Fruit fly (Drosophila melanogaster) ovary, adult (tissue): ENCODE data around the gene ohgt.

Source experiments
- CG17801 ChIP-seq: fragments of 200-800 bp; optimal IDR thresholded peaks from 2 replicates; lab custom pipeline; 2019; ENCODE audit warnings: missing biosample characterization, mild to moderate bottlenecking, missing genetic modification characterization, moderate library complexity; ENCODE audit not compliant: partially characterized antibody

The ohgt gene

DNA sequence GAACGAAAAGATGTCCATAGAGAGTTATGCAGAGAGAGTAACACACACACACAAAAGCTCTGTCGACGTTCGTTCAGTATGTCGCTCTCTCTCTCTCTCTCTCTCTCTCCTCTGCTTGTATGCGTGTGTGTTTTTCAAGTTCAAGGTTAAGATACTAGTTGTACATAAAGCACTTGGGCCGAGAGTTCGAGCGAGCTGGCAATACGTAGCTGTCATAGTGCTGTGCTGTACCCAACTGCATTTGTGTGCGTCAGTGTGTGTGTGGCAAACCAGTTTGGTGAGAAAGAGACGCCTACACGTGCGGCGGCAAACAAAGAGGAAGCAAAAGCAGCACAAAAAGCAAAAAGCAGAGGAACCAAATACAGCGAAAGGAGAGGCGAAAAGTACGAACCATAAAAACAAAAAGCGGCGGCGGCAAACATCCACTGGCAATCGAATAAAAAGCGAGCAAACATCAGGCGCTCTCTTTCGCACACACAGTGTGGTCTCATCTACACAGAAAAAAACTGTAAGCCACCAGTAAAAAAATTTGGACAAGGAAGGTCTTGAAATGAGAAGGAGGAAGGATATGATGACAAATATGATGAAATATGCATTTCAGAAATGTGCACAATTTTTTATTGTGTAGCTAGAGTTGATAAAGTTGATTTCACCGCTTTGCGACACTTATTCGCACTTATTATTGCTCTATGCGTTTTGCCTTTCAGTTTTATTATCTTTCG is 38.4 kb downstream of the ohgt start:
- peak; percentile 6 for TF ChIP-seq CG17801 (GFP tag; lab: Kevin White, UChicago)

- TF ChIP-seq CG17801 (GFP tag; lab: Kevin White, UChicago): peak; percentile 22
Observed at dm6 chr3R:10089171-10089664, 40.2 kb downstream of the ohgt start.

DNA sequence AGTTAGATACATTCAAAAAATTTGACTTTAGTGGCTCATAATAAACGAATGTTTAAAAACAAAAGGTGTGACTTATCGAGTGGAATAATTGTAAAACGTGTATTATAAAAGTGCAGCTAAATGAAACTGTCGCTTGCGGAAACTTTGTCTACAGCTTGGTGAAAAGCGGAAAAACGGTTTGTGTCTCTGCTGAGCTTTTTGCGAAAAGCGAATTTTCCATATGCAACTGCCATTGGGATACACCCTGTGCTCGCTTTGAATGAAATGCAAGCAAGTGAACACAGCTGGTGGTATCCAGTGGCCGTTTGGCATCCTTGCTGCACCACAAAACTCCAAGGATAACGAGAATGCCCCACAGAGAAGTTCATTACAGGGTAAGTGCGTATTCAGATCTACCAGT is 41.9 kb downstream of the ohgt start:
- no peak for TF ChIP-seq CG17801 (GFP tag; lab: Kevin White, UChicago)

DNA sequence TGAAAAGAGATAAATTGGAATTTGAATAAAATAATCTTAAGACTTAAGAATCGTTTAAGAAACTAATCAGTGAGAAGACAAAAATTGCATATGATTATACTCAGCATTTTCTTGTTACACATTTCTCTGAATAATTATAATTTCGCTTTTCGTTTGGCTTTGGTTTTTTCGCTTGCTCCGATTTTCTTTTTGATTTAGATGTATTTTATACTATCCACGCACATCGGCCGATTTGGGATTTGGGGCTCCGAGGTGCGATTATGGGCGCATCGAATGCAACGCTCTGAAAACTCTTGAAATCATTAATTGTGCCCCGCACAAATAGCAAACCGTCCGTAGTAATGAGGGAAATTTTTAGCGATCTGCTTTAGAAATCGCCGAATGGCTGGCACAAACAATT is 42.5 kb downstream of the ohgt start:
- no peak for TF ChIP-seq CG17801 (GFP tag; lab: Kevin White, UChicago)

dm6 chr3R:10093252-10094030 is 44.4 kb downstream of the ohgt start:
- TF ChIP-seq CG17801 (GFP tag; lab: Kevin White, UChicago): no peak

- TF ChIP-seq CG17801 (GFP tag; lab: Kevin White, UChicago): no peak
Observed at dm6 chr3R:10095052-10095451, 46.1 kb downstream of the ohgt start.

- TF ChIP-seq CG17801 (GFP tag; lab: Kevin White, UChicago): no peak
Observed at dm6 chr3R:10095765-10096164, 46.8 kb downstream of the ohgt start.

DNA sequence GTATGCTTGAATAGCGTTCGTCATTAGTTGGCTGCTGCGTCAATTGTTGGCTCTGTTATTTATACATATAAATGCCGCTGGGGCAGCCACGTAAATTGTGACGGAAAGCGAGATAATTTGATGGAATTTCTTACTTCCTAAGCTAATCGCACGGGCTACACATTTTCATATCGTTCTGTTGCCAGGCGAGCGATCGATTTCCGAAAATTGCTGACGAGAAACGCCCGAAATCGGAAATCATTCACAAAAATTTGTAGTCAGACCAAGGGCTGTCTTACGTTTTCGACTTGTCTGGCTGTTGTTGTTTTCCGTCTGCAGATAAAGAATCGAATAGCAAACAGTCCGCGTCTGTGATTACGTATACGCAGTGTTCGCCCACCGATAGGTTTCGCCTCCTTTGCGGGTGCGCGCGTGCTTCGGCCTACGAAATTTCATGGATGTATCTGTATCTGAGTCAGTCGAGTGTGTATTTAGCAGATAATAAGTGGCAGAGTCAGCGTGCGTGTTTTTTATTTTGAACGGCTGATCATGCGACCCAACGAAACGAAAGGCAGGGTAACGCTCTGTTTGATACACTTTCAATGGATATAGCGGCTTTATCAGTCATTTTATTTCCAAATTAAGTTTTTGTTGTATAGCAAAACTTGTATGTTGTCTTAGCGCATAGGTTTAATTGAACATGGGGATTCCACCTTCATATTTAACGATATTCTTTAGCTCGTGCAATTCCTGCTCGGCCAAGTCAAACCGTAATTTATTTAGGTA is 48.7 kb downstream of the ohgt start:
- TF ChIP-seq CG17801 (GFP tag; lab: Kevin White, UChicago): no peak

DNA sequence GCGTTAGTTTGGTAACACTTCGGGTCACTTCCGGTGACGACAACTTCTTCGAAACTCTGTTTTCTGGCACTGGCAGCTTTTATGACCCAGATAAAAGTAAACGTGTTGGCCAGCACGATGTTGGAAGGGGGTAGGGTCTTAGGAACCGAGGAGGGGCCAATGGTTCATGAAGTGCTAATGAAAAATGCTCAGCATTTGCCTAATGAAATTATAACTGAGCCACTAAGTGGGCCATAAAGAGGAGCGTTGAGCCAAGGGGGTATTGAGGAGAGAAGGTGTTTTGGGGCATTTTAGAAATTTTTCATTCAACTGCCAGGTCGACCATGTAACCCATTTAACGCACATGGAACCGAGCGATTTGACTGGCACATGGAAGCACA is 49.3 kb downstream of the ohgt start:
- no peak for TF ChIP-seq CG17801 (GFP tag; lab: Kevin White, UChicago)

- TF ChIP-seq CG17801 (GFP tag; lab: Kevin White, UChicago): no peak
Observed at dm6 chr3R:10099401-10099848, 50.4 kb downstream of the ohgt start.

DNA sequence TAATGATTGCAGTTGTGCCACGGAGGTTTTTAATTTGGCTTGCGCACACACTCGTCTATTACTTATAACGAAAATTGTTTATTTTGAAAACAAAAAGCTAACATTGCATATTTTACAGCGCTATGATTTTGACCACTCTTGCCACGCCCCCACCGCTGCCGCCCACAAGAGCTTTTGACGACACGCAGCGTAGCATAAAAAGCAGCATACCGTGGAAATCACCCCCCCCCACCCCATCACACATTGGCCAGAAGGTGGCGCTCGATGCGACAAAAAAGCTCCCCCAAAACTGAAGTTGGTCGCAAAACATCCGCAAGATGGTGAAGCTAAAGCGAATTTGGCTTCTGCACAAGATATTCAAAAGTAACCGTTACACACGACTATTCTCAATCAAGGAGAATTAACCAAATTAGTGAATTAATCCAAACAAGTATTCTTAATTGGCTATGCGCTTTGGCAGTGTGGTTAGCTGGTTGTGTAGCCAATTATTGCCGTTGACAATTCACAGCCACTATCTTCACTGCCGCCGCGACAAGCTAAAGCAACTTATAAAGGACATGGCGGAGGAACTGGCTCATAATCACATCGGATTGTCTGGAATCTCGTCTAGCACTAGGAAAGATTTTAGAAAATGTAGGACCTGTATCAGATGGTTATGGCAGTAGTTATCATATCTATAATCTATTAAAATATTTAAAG is 51.6 kb downstream of the ohgt start:
- no peak for TF ChIP-seq CG17801 (GFP tag; lab: Kevin White, UChicago)
